Worm (Caenorhabditis elegans) whole organism, L4 larva: ENCODE measurements around the gene irk-2.

ENCODE experiments used
- T20F7.1 ChIP-seq: fragments of 200-800 bp; sonication (Bioruptor generic); optimal IDR thresholded peaks from 2 replicates; lab custom pipeline; 2018; ENCODE audit warnings: mild to moderate bottlenecking, missing genetic modification characterization, missing compliant biosample characterization
- Y48G9A.11 ChIP-seq: fragments of 200-800 bp; sonication (Bioruptor generic); IDR thresholded peaks from 2 replicates; pipeline ENCODE4 v1.3.6; 2022; ENCODE audit warnings: missing genetic modification reagents, missing genetic modification characterization, missing compliant biosample characterization
- ZK337.2 ChIP-seq: fragments of 200-800 bp; sonication (Bioruptor generic); IDR thresholded peaks from 2 replicates; pipeline ENCODE4 v1.3.6; 2022; ENCODE audit warnings: missing genetic modification reagents, missing genetic modification characterization, missing compliant biosample characterization
- aha-1 ChIP-seq: fragments of 150-350 bp; peaks from one replicate; lab custom pipeline; 2014; ENCODE audit warnings: missing biosample characterization, missing genetic modification characterization
- ama-1 ChIP-seq: fragments of 150-350 bp; optimal IDR thresholded peaks from 2 replicates; lab custom pipeline; 2014; ENCODE audit warnings: inconsistent platforms, mixed read lengths
- arid-1 ChIP-seq: fragments of 200-800 bp; sonication (Bioruptor generic); conservative IDR thresholded peaks from 2 replicates; pipeline ENCODE4 v1.3.6; 2022; ENCODE audit warnings: missing genetic modification reagents, missing genetic modification characterization, missing compliant biosample characterization
- ceh-82 ChIP-seq: sonication (generic microtip); optimal IDR thresholded peaks from 2 replicates; lab custom pipeline; 2017; ENCODE audit warnings: missing biosample characterization, missing genetic modification characterization
- ces-1 ChIP-seq: fragments of 150-350 bp; sonication (generic microtip); optimal IDR thresholded peaks from 4 replicates; lab custom pipeline; 2014; ENCODE audit warnings: missing biosample characterization, missing genetic modification reagents, missing genetic modification characterization
- ctbp-1 ChIP-seq: fragments of 200-800 bp; sonication (Bioruptor generic); IDR thresholded peaks from 2 replicates; pipeline ENCODE4 v1.3.6; 2022; ENCODE audit warnings: missing genetic modification reagents, missing genetic modification characterization, missing compliant biosample characterization
- daf-12 ChIP-seq: fragments of 150-350 bp; optimal IDR thresholded peaks from 2 replicates; lab custom pipeline; 2014; ENCODE audit warnings: missing biosample characterization, missing genetic modification reagents, missing genetic modification characterization
- daf-16 ChIP-seq, 3 experiments: sonication (generic microtip); optimal IDR thresholded peaks; 2 replicates each; lab custom pipeline; 2016 to 2017; ENCODE audit warnings: missing genetic modification characterization in 3 of 3, missing genetic modification reagents in 3 of 3, mild to moderate bottlenecking in 2 of 3, missing compliant biosample characterization in 2 of 3, missing biosample characterization in 1 of 3, moderate library complexity in 1 of 3
- dmd-9 ChIP-seq: fragments of 200-800 bp; sonication (Bioruptor generic); IDR thresholded peaks from 2 replicates; pipeline ENCODE4 v1.3.6; 2022; ENCODE audit warnings: missing genetic modification reagents, missing genetic modification characterization, missing compliant biosample characterization
- dpl-1 ChIP-seq: fragments of 150-350 bp; optimal IDR thresholded peaks from 2 replicates; lab custom pipeline; 2014; ENCODE audit warnings: missing biosample characterization, missing genetic modification reagents, missing genetic modification characterization
- dve-1 ChIP-seq: sonication (generic microtip); optimal IDR thresholded peaks from 2 replicates; lab custom pipeline; 2017; ENCODE audit warnings: antibody characterized with exemption, mild to moderate bottlenecking, missing genetic modification characterization, missing compliant biosample characterization; ENCODE audit not compliant: insufficient read depth
- egl-27 ChIP-seq: sonication (generic microtip); optimal IDR thresholded peaks from 3 replicates; lab custom pipeline; 2017; ENCODE audit warnings: missing biosample characterization, missing genetic modification reagents, missing genetic modification characterization
- egl-43 ChIP-seq: fragments of 200-800 bp; sonication (Bioruptor generic); IDR thresholded peaks from 2 replicates; pipeline ENCODE4 v1.3.6; 2022; ENCODE audit warnings: missing genetic modification reagents, missing genetic modification characterization, missing compliant biosample characterization
- fkh-10 ChIP-seq: fragments of 150-350 bp; optimal IDR thresholded peaks from 2 replicates; lab custom pipeline; 2014; ENCODE audit warnings: missing biosample characterization, missing genetic modification reagents, missing genetic modification characterization
- gei-8 ChIP-seq: fragments of 200-800 bp; sonication (Bioruptor generic); optimal IDR thresholded peaks from 2 replicates; lab custom pipeline; 2018; ENCODE audit warnings: mild to moderate bottlenecking, missing genetic modification characterization, missing compliant biosample characterization
- lin-29 ChIP-seq: fragments of 200-800 bp; sonication (Bioruptor generic); IDR thresholded peaks from 2 replicates; pipeline ENCODE4 v1.3.6; 2022; ENCODE audit warnings: missing genetic modification reagents, missing genetic modification characterization, missing compliant biosample characterization
- lin-39 ChIP-seq: fragments of 150-350 bp; optimal IDR thresholded peaks from 2 replicates; lab custom pipeline; 2014; ENCODE audit warnings: missing biosample characterization, missing genetic modification reagents, missing genetic modification characterization
- madf-5 ChIP-seq, 2 experiments: fragments of 200-800 bp; sonication (Bioruptor generic); IDR thresholded peaks; 2 replicates each; pipeline ENCODE4 v1.3.6; 2022; ENCODE audit warnings: missing compliant biosample characterization in 2 of 2, missing genetic modification characterization in 2 of 2
- mep-1 ChIP-seq: fragments of 150-350 bp; sonication (generic microtip); optimal IDR thresholded peaks from 3 replicates; lab custom pipeline; 2014; ENCODE audit warnings: missing biosample characterization, missing genetic modification characterization
- mxl-3 ChIP-seq: fragments of 200-800 bp; sonication (Bioruptor generic); optimal IDR thresholded peaks from 2 replicates; lab custom pipeline; 2018; ENCODE audit warnings: mild to moderate bottlenecking, missing genetic modification characterization, missing compliant biosample characterization
- nhr-10 ChIP-seq: fragments of 150-350 bp; optimal IDR thresholded peaks from 2 replicates; lab custom pipeline; 2014; ENCODE audit warnings: missing biosample characterization, missing genetic modification characterization
- nhr-11 ChIP-seq: fragments of 150-350 bp; optimal IDR thresholded peaks from 2 replicates; lab custom pipeline; 2014; ENCODE audit warnings: missing biosample characterization, missing genetic modification characterization
- nhr-28 ChIP-seq: fragments of 150-350 bp; optimal IDR thresholded peaks from 2 replicates; lab custom pipeline; 2014; ENCODE audit warnings: missing biosample characterization, missing genetic modification characterization
- nhr-77 ChIP-seq: fragments of 150-350 bp; optimal IDR thresholded peaks from 2 replicates; lab custom pipeline; 2014; ENCODE audit warnings: missing biosample characterization, missing genetic modification characterization
- pha-4 ChIP-seq, 2 experiments: fragments of 150-350 bp in 1 of 2; fragments of 200-800 bp in 1 of 2; sonication (Bioruptor generic) in 1 of 2; IDR thresholded peaks in 1 of 2; optimal IDR thresholded peaks in 1 of 2; 2 replicates each; pipeline versions ENCODE4 v1.3.6 to Lab custom; 2014 to 2022; ENCODE audit warnings: missing genetic modification characterization in 2 of 2, missing genetic modification reagents in 2 of 2, missing biosample characterization in 1 of 2, missing compliant biosample characterization in 1 of 2
- php-3 ChIP-seq: fragments of 200-800 bp; sonication (Bioruptor generic); IDR thresholded peaks from 2 replicates; pipeline ENCODE4 v1.3.6; 2022; ENCODE audit warnings: missing genetic modification reagents, missing genetic modification characterization, missing compliant biosample characterization
- set-16 ChIP-seq: fragments of 200-800 bp; sonication (Bioruptor generic); IDR thresholded peaks from 2 replicates; pipeline ENCODE4 v1.3.6; 2022; ENCODE audit warnings: missing genetic modification reagents, missing genetic modification characterization, missing compliant biosample characterization
- snpc-1.2 ChIP-seq: fragments of 200-800 bp; sonication (Bioruptor generic); IDR thresholded peaks from 2 replicates; pipeline ENCODE4 v1.3.6; 2022; ENCODE audit warnings: missing genetic modification reagents, missing genetic modification characterization, missing compliant biosample characterization
- snpc-4 ChIP-seq: fragments of 150-350 bp; optimal IDR thresholded peaks from 2 replicates; lab custom pipeline; 2014; ENCODE audit warnings: missing biosample characterization, missing genetic modification characterization
- unc-62 ChIP-seq, 3 experiments: fragments of 150-350 bp in 1 of 3; sonication (generic microtip); optimal IDR thresholded peaks in 2 of 3; peaks in 1 of 3; 1 replicate in 1 of 3; 2 replicates in 2 of 3; lab custom pipeline; 2014 to 2017; ENCODE audit warnings: missing biosample characterization in 3 of 3, missing genetic modification characterization in 3 of 3, missing genetic modification reagents in 3 of 3, missing genotype in 1 of 3
- zfp-2 ChIP-seq: sonication (generic microtip); optimal IDR thresholded peaks from 2 replicates; lab custom pipeline; 2016; ENCODE audit warnings: mild to moderate bottlenecking, missing genetic modification characterization, missing compliant biosample characterization
- ztf-7 ChIP-seq: fragments of 150-350 bp; optimal IDR thresholded peaks from 2 replicates; lab custom pipeline; 2014; ENCODE audit warnings: missing biosample characterization, missing genetic modification characterization

The irk-2 gene

DNA sequence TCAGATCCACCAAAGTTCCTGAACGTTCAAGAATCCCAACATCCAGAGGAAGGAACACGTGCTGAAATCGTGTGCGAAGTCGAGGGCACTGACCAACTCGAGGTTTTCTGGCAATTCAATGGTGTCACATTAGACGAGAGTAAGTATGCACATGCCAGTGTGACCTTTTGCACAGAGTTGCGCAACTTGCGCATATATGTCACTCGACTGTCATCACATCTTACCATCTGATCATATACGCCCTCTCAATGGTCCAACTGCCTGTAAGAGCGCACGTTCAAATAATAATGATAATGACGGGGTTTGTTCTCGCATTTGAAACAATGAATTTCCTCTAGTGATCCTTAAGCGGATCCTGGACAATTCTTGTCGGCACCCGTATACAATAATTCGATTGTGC is 18.0 kb downstream of the irk-2 start:
- TF ChIP-seq aha-1 (tag; lab: Kevin White, UChicago) (peak; percentile 19), lin-39 (no peak)

DNA sequence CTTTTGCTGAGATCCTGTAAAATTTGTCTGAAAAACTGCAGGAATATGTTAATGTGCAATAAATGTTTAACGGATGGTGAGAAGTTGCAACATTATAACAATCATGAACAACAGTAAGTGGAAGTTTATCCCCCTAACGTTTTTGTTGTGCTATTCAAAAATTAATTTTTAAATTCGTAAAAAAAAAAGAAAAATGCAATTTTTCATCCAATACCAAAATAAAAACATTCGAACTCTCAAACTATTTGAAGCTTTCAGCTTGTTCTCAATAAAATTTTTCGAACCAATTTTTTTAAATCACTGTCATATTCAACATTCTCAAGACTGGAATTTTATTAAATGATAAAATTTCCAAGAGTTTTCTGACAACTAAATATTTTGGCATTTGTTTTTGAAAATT is 22.7 kb downstream of the irk-2 start, which contains the start of gene ncam-1:
TSS of gene ncam-1 (plus strand) at position 301 of the 400 bp plus-strand sequence.
- TF ChIP-seq T20F7.1 (GFP tag; lab: Kevin White, UChicago) (no peak), lin-29 (GFP tag; lab: Robert Waterston, UW) (no peak), arid-1 (GFP tag; lab: Robert Waterston, UW) (no peak), mep-1 (tag; lab: Kevin White, UChicago) (no peak), gei-8 (GFP tag; lab: Kevin White, UChicago) (no peak), nhr-28 (tag; lab: Kevin White, UChicago) (no peak), daf-16 (GFP tag; optimal IDR thresholded peaks at IDR 0.05; lab: Kevin White, UChicago) (no peak), daf-16 (tag; optimal IDR thresholded peaks at IDR 0.05; lab: Kevin White, UChicago) (no peak), dve-1 (no peak), ctbp-1 (GFP tag; lab: Robert Waterston, UW) (no peak), ZK337.2 (GFP tag; lab: Robert Waterston, UW) (no peak), ztf-7 (no peak), ceh-82 (tag; lab: Kevin White, UChicago) (no peak)
- TF ChIP-seq, all 104 proteins: peak for 0

ce11 chrX:688602-689001 is 25.7 kb downstream of the irk-2 start:
- no peak for TF ChIP-seq fkh-10
- TF ChIP-seq ama-1 (lab: Kevin White, UChicago), result no peak
- TF ChIP-seq dpl-1 (GFP tag; lab: Kevin White, UChicago), result no peak
- no peak for TF ChIP-seq snpc-1.2 (GFP tag; lab: Robert Waterston, UW)
- no peak for TF ChIP-seq lin-39
- TF ChIP-seq, all 104 proteins: peak for 0

- TF ChIP-seq dmd-9 (GFP tag; lab: Robert Waterston, UW) (no peak), egl-43 (no peak), lin-39 (no peak), zfp-2 (tag; lab: Kevin White, UChicago) (no peak), egl-27 (tag; lab: Kevin White, UChicago) (no peak)
Measured at ce11 chrX:682691-683090, 31.6 kb downstream of the irk-2 start, which contains the start of gene Y9C12A.1. Gene Y9C12A.1 (minus strand): TSS chrX:682791.

- TF ChIP-seq set-16 (GFP tag; lab: Robert Waterston, UW) (no peak), aha-1 (tag; lab: Kevin White, UChicago) (peak; percentile 25), snpc-4 (peak; percentile 35)
Measured at ce11 chrX:681413-681812, 32.9 kb downstream of the irk-2 start.

- TF ChIP-seq pha-4 (GFP tag; IDR thresholded peaks at IDR 0.05; lab: Robert Waterston, UW) (no peak), pha-4 (tag; optimal IDR thresholded peaks at IDR 0.05; lab: Kevin White, UChicago) (no peak), set-16 (GFP tag; lab: Robert Waterston, UW) (no peak), nhr-11 (tag; lab: Kevin White, UChicago) (no peak), ces-1 (GFP tag; lab: Kevin White, UChicago) (no peak), Y48G9A.11 (no peak), lin-29 (GFP tag; lab: Robert Waterston, UW) (no peak), dve-1 (no peak), madf-5 (GFP tag; IDR thresholded peaks at IDR 0.05; lab: Robert Waterston, UW) (no peak), mxl-3 (GFP tag; lab: Kevin White, UChicago) (no peak), nhr-28 (tag; lab: Kevin White, UChicago) (no peak), nhr-10 (tag; lab: Kevin White, UChicago) (no peak), fkh-10 (no peak), php-3 (GFP tag; lab: Robert Waterston, UW) (no peak), ceh-82 (tag; lab: Kevin White, UChicago) (no peak), nhr-77 (tag; lab: Kevin White, UChicago) (no peak), unc-62 (GFP tag; optimal IDR thresholded peaks at IDR 0.05 in 1 of 2; lab: Kevin White, UChicago) (no peak), unc-62 (tag; optimal IDR thresholded peaks at IDR 0.05; lab: Kevin White, UChicago) (no peak), daf-12 (tag; lab: Kevin White, UChicago) (no peak)
Measured at ce11 chrX:680920-681319, 33.4 kb downstream of the irk-2 start, which contains the start of gene T19D7.7. Gene T19D7.7 (minus strand): TSS chrX:681020.
